Worm (Caenorhabditis elegans): ENCODE results near the gene Y19D10B.8.
A peak's percentile ranks its signal among the peaks of the same experiment; 100 is the strongest.

Gene Y19D10B.8

DNA sequence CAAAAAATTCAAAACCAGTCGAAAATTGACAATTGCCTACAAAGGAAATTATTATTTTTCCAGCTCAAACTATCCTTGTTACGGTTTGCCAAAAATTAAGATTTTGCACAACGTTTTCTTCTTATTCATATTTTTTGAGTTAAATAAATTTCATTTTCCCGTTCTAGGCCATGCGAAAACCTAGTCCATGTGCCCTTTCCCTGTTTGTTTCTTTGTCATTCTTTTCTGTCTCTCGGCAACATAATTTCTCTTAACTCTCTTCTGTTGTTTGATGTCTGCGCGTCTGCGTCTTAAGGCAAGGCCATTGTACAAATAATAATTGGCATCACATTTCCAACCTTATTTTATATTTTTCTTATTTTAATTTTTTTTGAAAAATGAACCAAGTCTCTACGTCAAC is 19.3 kb downstream of the Y19D10B.8 start, which contains the start of gene nhr-228:
Gene nhr-228 (plus strand): TSS at position 261 of the 400 bp plus-strand sequence.
- no peak for TF ChIP-seq tbp1 (GFP tag; optimal IDR thresholded peaks at IDR 0.05)
- no peak for TF ChIP-seq rcor-1 (GFP tag; IDR thresholded peaks at IDR 0.05)
- TF ChIP-seq madf-8 (GFP tag; conservative IDR thresholded peaks at IDR 0.05): no peak
- no peak for TF ChIP-seq dpff-1 (tag; optimal IDR thresholded peaks at IDR 0.05)
- TF ChIP-seq cebp-1 (GFP tag; IDR thresholded peaks at IDR 0.05): no peak
- peak; percentile 35 for TF ChIP-seq cebp-1 (tag; optimal IDR thresholded peaks at IDR 0.05)
- TF ChIP-seq ekl-4 (GFP tag; IDR thresholded peaks at IDR 0.05): no peak
- TF ChIP-seq F55B11.4 (tag; optimal IDR thresholded peaks at IDR 0.05; ENCODE audit: borderline replicate concordance, insufficient read depth): no peak
- TF ChIP-seq sea-2 (GFP tag; IDR thresholded peaks at IDR 0.05): no peak
- no peak for TF ChIP-seq bed-2 (GFP tag; IDR thresholded peaks at IDR 0.05)
- peak; percentile 66 for TF ChIP-seq attf-5 (GFP tag; optimal IDR thresholded peaks at IDR 0.05)
- TF ChIP-seq ets-4 (GFP tag; optimal IDR thresholded peaks at IDR 0.05): no peak
- TF ChIP-seq T07F8.4 (tag; optimal IDR thresholded peaks at IDR 0.05): no peak
- no peak for TF ChIP-seq lag-1 (GFP tag; IDR thresholded peaks at IDR 0.05)
- no peak for TF ChIP-seq F39B2.1 (GFP tag; IDR thresholded peaks at IDR 0.05)
- TF ChIP-seq F23B12.7 (tag; optimal IDR thresholded peaks at IDR 0.05; ENCODE audit: insufficient read depth): no peak
- no peak for TF ChIP-seq tbx-9 (tag; optimal IDR thresholded peaks at IDR 0.05; ENCODE audit: borderline replicate concordance)
- peak; percentile 70; the same call in 1 of the 2 replicates for TF ChIP-seq hmg-1.2 (GFP tag; IDR thresholded peaks at IDR 0.05)
- no peak for TF ChIP-seq nfya-1 (tag; optimal IDR thresholded peaks at IDR 0.05; ENCODE audit: borderline replicate concordance, insufficient read depth)
- TF ChIP-seq ztf-28 (GFP tag; IDR thresholded peaks at IDR 0.05): no peak
- no peak for TF ChIP-seq K12H6.12 (tag; optimal IDR thresholded peaks at IDR 0.05)
- no peak for TF ChIP-seq egl-44 (GFP tag; IDR thresholded peaks at IDR 0.05)
- TF ChIP-seq nhr-80 (tag; optimal IDR thresholded peaks at IDR 0.05): peak; percentile 68

DNA sequence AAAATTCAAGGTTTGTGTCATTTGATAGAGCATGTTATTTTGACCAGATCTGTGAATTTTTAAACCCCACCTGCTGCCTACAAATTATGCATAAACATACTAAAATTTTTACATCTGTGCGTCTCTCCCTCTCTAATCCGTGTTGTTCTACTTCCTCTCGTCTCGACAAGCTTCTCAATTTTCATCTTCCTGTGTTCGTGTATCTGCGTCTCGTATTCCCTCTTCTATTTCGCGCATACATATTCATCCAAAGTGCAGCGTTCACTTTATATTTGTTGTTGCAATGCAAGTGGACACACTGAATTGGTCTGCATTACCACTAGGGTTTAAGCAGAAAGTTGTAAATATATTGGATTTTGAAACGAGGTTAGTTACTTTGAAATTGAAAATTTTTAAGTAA is 22.3 kb downstream of the Y19D10B.8 start, which contains the start of gene fbxa-137:
Gene fbxa-137 (plus strand): TSS at position 274 of the 400 bp plus-strand sequence.
- no peak for TF ChIP-seq atf-7 (tag; optimal IDR thresholded peaks at IDR 0.05)
- TF ChIP-seq snpc-4 (GFP tag; optimal IDR thresholded peaks at IDR 0.05): no peak
- TF ChIP-seq snpc-4 (tag; optimal IDR thresholded peaks at IDR 0.05): no peak
- TF ChIP-seq F10E7.11 (tag; optimal IDR thresholded peaks at IDR 0.05): no peak
- no peak for TF ChIP-seq F39B2.1 (GFP tag; IDR thresholded peaks at IDR 0.05)
- TF ChIP-seq lin-26 (GFP tag; IDR thresholded peaks at IDR 0.05): no peak
- no peak for TF ChIP-seq nhr-90 (tag; optimal IDR thresholded peaks at IDR 0.05)
- no peak for TF ChIP-seq nfya-1 (tag; optimal IDR thresholded peaks at IDR 0.05; ENCODE audit: borderline replicate concordance, insufficient read depth)
- no peak for TF ChIP-seq ets-4 (GFP tag; optimal IDR thresholded peaks at IDR 0.05)
- TF ChIP-seq hmg-20 (GFP tag; IDR thresholded peaks at IDR 0.05): no peak
- TF ChIP-seq Y53F4B.3 (GFP tag; IDR thresholded peaks at IDR 0.05): no peak
- TF ChIP-seq F37B4.10 (GFP tag; IDR thresholded peaks at IDR 0.05): no peak
- TF ChIP-seq Y95B8A.8 (GFP tag; IDR thresholded peaks at IDR 0.05): no peak
- no peak for TF ChIP-seq egl-44 (GFP tag; IDR thresholded peaks at IDR 0.05)
- no peak for TF ChIP-seq sptf-2 (GFP tag; optimal IDR thresholded peaks at IDR 0.05)

ce11 chrV:2278052-2278451 is 22.8 kb downstream of the Y19D10B.8 start, which contains the start of gene nhr-59:
nhr-59 (minus strand) TSS chrV:2278265.
- TF ChIP-seq F49E8.2 (tag; optimal IDR thresholded peaks at IDR 0.05; ENCODE audit: insufficient read depth) (no peak), nhr-80 (tag; optimal IDR thresholded peaks at IDR 0.05) (peak; percentile 33)
